Worm (Caenorhabditis elegans) whole organism, mixed stage, embryonic: ENCODE results near the gene C03G6.21.

Source experiments
- cnd-1 ChIP-seq: fragments of 200-800 bp; sonication (Bioruptor generic); optimal IDR thresholded peaks from 2 replicates; lab custom pipeline; 2018; ENCODE audit warnings: mild to moderate bottlenecking, missing genetic modification characterization, missing compliant biosample characterization
- elt-1 ChIP-seq: sonication (generic microtip); optimal IDR thresholded peaks from 2 replicates; lab custom pipeline; 2017; ENCODE audit warnings: missing genetic modification characterization, mild to moderate bottlenecking, missing compliant biosample characterization, antibody characterized with exemption, moderate library complexity, borderline replicate concordance; ENCODE audit not compliant: insufficient read depth
- flh-1 ChIP-seq: fragments of 200-800 bp; sonication (Bioruptor generic); optimal IDR thresholded peaks from 2 replicates; lab custom pipeline; 2018; ENCODE audit warnings: mild to moderate bottlenecking, missing genetic modification characterization, moderate library complexity, missing compliant biosample characterization
- lsy-2 ChIP-seq: fragments of 150-350 bp; optimal IDR thresholded peaks from 2 replicates; lab custom pipeline; 2014; ENCODE audit warnings: missing biosample characterization, missing genetic modification characterization
- mep-1 ChIP-seq: fragments of 150-350 bp; optimal IDR thresholded peaks from 2 replicates; lab custom pipeline; 2017; ENCODE audit warnings: missing biosample characterization, missing genetic modification reagents, missing genetic modification characterization, inconsistent platforms
- nhr-12 ChIP-seq: fragments of 150-350 bp; optimal IDR thresholded peaks from 2 replicates; lab custom pipeline; 2014; ENCODE audit warnings: missing biosample characterization, missing genetic modification characterization
- nhr-237 ChIP-seq: fragments of 150-350 bp; optimal IDR thresholded peaks from 2 replicates; lab custom pipeline; 2014; ENCODE audit warnings: missing biosample characterization, missing genetic modification characterization
- pha-4 ChIP-seq: fragments of 150-350 bp; optimal IDR thresholded peaks from 2 replicates; lab custom pipeline; 2018; ENCODE audit warnings: missing biosample characterization, missing genetic modification reagents, missing genetic modification characterization
- snpc-4 ChIP-seq: fragments of 150-350 bp; optimal IDR thresholded peaks from 2 replicates; lab custom pipeline; 2014; ENCODE audit warnings: missing biosample characterization, missing genetic modification characterization
- tbx-8 ChIP-seq: fragments of 200-800 bp; sonication (Bioruptor generic); optimal IDR thresholded peaks from 2 replicates; lab custom pipeline; 2018; ENCODE audit warnings: mild to moderate bottlenecking, missing genetic modification characterization, moderate library complexity, missing compliant biosample characterization
- unc-62 ChIP-seq: fragments of 150-350 bp; optimal IDR thresholded peaks from 2 replicates; lab custom pipeline; 2014; ENCODE audit warnings: missing biosample characterization, missing genetic modification reagents, missing genetic modification characterization

ce11 chrV:7326928-7327327 is 29.7 kb downstream of the C03G6.21 start, which contains the start of gene F10G2.4:
- TF ChIP-seq elt-1, result no peak
- TF ChIP-seq mep-1, result no peak
- TF ChIP-seq pha-4 (tag; lab: Kevin White, UChicago), result no peak
- no peak for TF ChIP-seq cnd-1 (tag; lab: Kevin White, UChicago)
- TF ChIP-seq flh-1, result no peak
- TF ChIP-seq snpc-4, result no peak
- TF ChIP-seq lsy-2, result no peak
- no peak for TF ChIP-seq unc-62 (GFP tag; lab: Kevin White, UChicago)
- TF ChIP-seq nhr-237 (tag; lab: Kevin White, UChicago), result no peak
- no peak for TF ChIP-seq nhr-12
- no peak for TF ChIP-seq tbx-8 (GFP tag; lab: Kevin White, UChicago)
